Worm (Caenorhabditis elegans) whole organism, midembryonic: Measurements from ENCODE around the gene Y8A9A.2.

Source experiments
- T22C8.4 ChIP-seq: fragments of 200-800 bp; sonication (Bioruptor generic); IDR thresholded peaks from 2 replicates; pipeline ENCODE4 v1.3.6; 2022; ENCODE audit warnings: missing genetic modification characterization, missing compliant biosample characterization
- flt-1 ChIP-seq: fragments of 200-800 bp; sonication (Bioruptor generic); IDR thresholded peaks from 2 replicates; pipeline ENCODE4 v1.3.6; 2022; ENCODE audit warnings: missing genetic modification characterization, missing compliant biosample characterization
- med-1 ChIP-seq: sonication (generic microtip); optimal IDR thresholded peaks from 2 replicates; lab custom pipeline; 2017; ENCODE audit warnings: missing genetic modification characterization, mild to moderate bottlenecking, missing compliant biosample characterization, antibody characterized with exemption, missing genetic modification reagents; ENCODE audit not compliant: insufficient read depth
- ref-1 ChIP-seq: fragments of 200-800 bp; sonication (Bioruptor generic); conservative IDR thresholded peaks from 2 replicates; pipeline ENCODE4 v1.3.6; 2022; ENCODE audit warnings: missing genetic modification reagents, missing genetic modification characterization, missing compliant biosample characterization
- tab-1 ChIP-seq: fragments of 200-800 bp; sonication (Bioruptor generic); IDR thresholded peaks from 2 replicates; pipeline ENCODE4 v1.3.6; 2022; ENCODE audit warnings: missing genetic modification characterization, missing compliant biosample characterization
- ztf-23 ChIP-seq: fragments of 200-800 bp; sonication (Bioruptor generic); IDR thresholded peaks from 2 replicates; pipeline ENCODE4 v1.3.6; 2022; ENCODE audit warnings: missing genetic modification reagents, missing genetic modification characterization, missing compliant biosample characterization
- ztf-29 ChIP-seq: fragments of 200-800 bp; sonication (Bioruptor generic); IDR thresholded peaks from 2 replicates; pipeline ENCODE4 v1.3.6; 2022; ENCODE audit warnings: missing genetic modification reagents, missing genetic modification characterization, missing compliant biosample characterization

DNA sequence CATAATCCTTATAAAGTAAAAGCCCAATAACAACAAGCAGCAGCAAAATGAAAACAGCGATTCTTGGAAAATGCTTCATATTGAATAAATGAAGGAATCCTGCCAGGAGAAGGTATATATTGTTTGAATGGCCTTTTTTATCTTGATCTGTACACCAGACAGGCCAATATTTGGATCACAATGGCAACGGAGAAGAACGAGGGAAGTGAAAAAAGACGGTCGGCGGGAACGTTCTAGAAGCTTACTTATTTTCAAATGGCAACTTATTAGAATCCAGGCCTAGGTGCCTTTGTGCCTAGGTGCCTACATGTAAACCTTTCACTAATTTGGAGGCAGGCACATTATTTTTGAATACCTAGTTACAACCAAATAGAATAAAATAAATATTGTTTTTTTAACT lies 32.4 kb downstream of the Y8A9A.2 start, which contains the start of gene F54D10.8:
- TF ChIP-seq ref-1 (GFP tag; lab: Robert Waterston, UW) (no peak), med-1 (GFP tag; lab: Kevin White, UChicago) (no peak), flt-1 (GFP tag; lab: Robert Waterston, UW) (no peak), ztf-29 (no peak), T22C8.4 (GFP tag; lab: Robert Waterston, UW) (no peak), tab-1 (GFP tag; lab: Robert Waterston, UW) (no peak), ztf-23 (GFP tag; lab: Robert Waterston, UW) (no peak)
